Worm (Caenorhabditis elegans): ENCODE measurements around the gene srh-279.

DNA sequence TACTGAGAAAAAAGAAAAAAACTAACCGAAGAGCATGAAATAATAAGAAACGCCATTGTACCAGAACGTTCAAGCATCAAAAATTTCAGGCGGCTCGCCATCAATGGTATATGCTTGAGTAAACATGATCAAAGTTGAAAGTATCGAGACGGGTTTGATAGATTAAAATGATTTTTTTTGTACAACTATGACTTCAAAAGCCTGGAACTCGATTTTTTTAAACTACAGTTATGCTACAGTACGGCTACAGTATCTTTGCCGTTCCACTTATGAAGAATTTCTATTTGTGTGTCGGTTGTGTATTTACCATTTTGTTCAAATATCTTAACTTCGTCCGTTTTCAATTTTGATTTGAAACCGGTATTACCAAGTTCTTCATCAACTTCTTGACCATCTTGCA lies 37.1 kb upstream of the srh-279 start, which contains the start of gene str-97:
- TF ChIP-seq ama-1 (optimal IDR thresholded peaks at IDR 0.05) (no peak), skn-1 (tag; optimal IDR thresholded peaks at IDR 0.05) (no peak), unc-62 (GFP tag; optimal IDR thresholded peaks at IDR 0.05) (no peak), mdl-1 (tag; optimal IDR thresholded peaks at IDR 0.05) (no peak), rnt-1 (tag; optimal IDR thresholded peaks at IDR 0.05) (no peak), mab-9 (GFP tag; IDR thresholded peaks at IDR 0.05) (no peak), nhr-90 (tag; optimal IDR thresholded peaks at IDR 0.05; ENCODE audit: poor library complexity) (no peak)
